Worm (Caenorhabditis elegans): Measurements from ENCODE around the gene cal-5.

cal-5 gene

ce11 chrX:5037673-5038072 is 40.1 kb downstream of the cal-5 start, which contains the start of gene ZC449.5 (continued):
- TF ChIP-seq Y53G8AR.9 (GFP tag; conservative IDR thresholded peaks at IDR 0.05), result no peak
- no peak for TF ChIP-seq nfya-1 (tag; optimal IDR thresholded peaks at IDR 0.05; ENCODE audit: borderline replicate concordance, insufficient read depth)
- no peak for TF ChIP-seq Y79H2A.3 (GFP tag; conservative IDR thresholded peaks at IDR 0.05)
- TF ChIP-seq ama-1 (optimal IDR thresholded peaks at IDR 0.05), result no peak
- TF ChIP-seq ama-1 (GFP tag; optimal IDR thresholded peaks at IDR 0.05), result no peak
- TF ChIP-seq D2030.7 (GFP tag; IDR thresholded peaks at IDR 0.05), result no peak

ce11 chrX:5033868-5034267 is 43.9 kb downstream of the cal-5 start, which contains the start of gene ZC449.4:
Gene ZC449.4, minus strand, starts transcription at chrX:5033968.
- no peak for TF ChIP-seq nhr-80 (tag; optimal IDR thresholded peaks at IDR 0.05)
- TF ChIP-seq sptf-2 (GFP tag; optimal IDR thresholded peaks at IDR 0.05), result no peak
- TF ChIP-seq dpff-1 (tag; optimal IDR thresholded peaks at IDR 0.05), result no peak
- TF ChIP-seq xnd-1 (tag; optimal IDR thresholded peaks at IDR 0.05), result no peak
- no peak for TF ChIP-seq T26A5.8 (tag; optimal IDR thresholded peaks at IDR 0.05)

- TF ChIP-seq nfyb-1 (GFP tag; IDR thresholded peaks at IDR 0.05) (no peak), hrde-1 (tag; optimal IDR thresholded peaks at IDR 0.05; ENCODE audit: borderline replicate concordance) (no peak)
These were observed 46.0 kb downstream of the cal-5 start for ce11 chrX:5031742-5032141.

- TF ChIP-seq Y95B8A.8 (GFP tag; IDR thresholded peaks at IDR 0.05) (no peak), him-1 (tag; optimal IDR thresholded peaks at IDR 0.05) (no peak), hlh-12 (tag; optimal IDR thresholded peaks at IDR 0.05) (no peak), Y53F4B.3 (GFP tag; IDR thresholded peaks at IDR 0.05) (no peak), lin-35 (GFP tag; optimal IDR thresholded peaks at IDR 0.05) (no peak), die-1 (tag; optimal IDR thresholded peaks at IDR 0.05) (no peak), madf-3 (GFP tag; IDR thresholded peaks at IDR 0.05) (no peak), mxl-1 (tag; optimal IDR thresholded peaks at IDR 0.05) (no peak), ets-4 (GFP tag; optimal IDR thresholded peaks at IDR 0.05) (no peak), ekl-4 (GFP tag; IDR thresholded peaks at IDR 0.05) (no peak), akir-1 (GFP tag; optimal IDR thresholded peaks at IDR 0.05) (no peak)
These were observed 49.2 kb downstream of the cal-5 start for ce11 chrX:5028593-5028955.

- TF ChIP-seq K12H6.12 (tag; optimal IDR thresholded peaks at IDR 0.05) (no peak), ceh-27 (GFP tag; optimal IDR thresholded peaks at IDR 0.05) (peak; percentile 73)
These were observed 49.7 kb downstream of the cal-5 start for ce11 chrX:5027923-5028592.

ce11 chrX:5026461-5026860 is 51.3 kb downstream of the cal-5 start:
- TF ChIP-seq madf-8 (GFP tag; conservative IDR thresholded peaks at IDR 0.05) (no peak), dox-1 (GFP tag; IDR thresholded peaks at IDR 0.05) (no peak), T07F8.4 (tag; optimal IDR thresholded peaks at IDR 0.05) (no peak), madf-3 (GFP tag; IDR thresholded peaks at IDR 0.05) (no peak), ztf-26 (tag; optimal IDR thresholded peaks at IDR 0.05) (no peak), ZK185.1 (tag; optimal IDR thresholded peaks at IDR 0.05; ENCODE audit: poor library complexity, severe bottlenecking) (no peak), snpc-1.1 (tag; optimal IDR thresholded peaks at IDR 0.05; ENCODE audit: insufficient read depth) (no peak), F55B11.4 (tag; optimal IDR thresholded peaks at IDR 0.05; ENCODE audit: borderline replicate concordance, insufficient read depth) (no peak), ama-1 (optimal IDR thresholded peaks at IDR 0.05) (no peak), ama-1 (GFP tag; optimal IDR thresholded peaks at IDR 0.05) (no peak), athp-1 (tag; optimal IDR thresholded peaks at IDR 0.05) (no peak), mxl-1 (tag; optimal IDR thresholded peaks at IDR 0.05) (no peak), Y53F4B.3 (GFP tag; IDR thresholded peaks at IDR 0.05) (no peak), snpc-1.3 (tag; optimal IDR thresholded peaks at IDR 0.05; ENCODE audit: insufficient read depth) (no peak), madf-6 (GFP tag; IDR thresholded peaks at IDR 0.05) (no peak), K11D2.4 (GFP tag; IDR thresholded peaks at IDR 0.05) (no peak), xnd-1 (tag; optimal IDR thresholded peaks at IDR 0.05) (no peak)
